Worm (Caenorhabditis elegans) whole organism, L4 larva: Measurements from ENCODE around the gene str-248.

ENCODE experiments used
- R02D3.7 ChIP-seq: fragments of 150-350 bp; sonication (generic microtip); optimal IDR thresholded peaks from 3 replicates; lab custom pipeline; 2014; ENCODE audit warnings: missing biosample characterization, missing genetic modification characterization
- T20F7.1 ChIP-seq: fragments of 200-800 bp; sonication (Bioruptor generic); optimal IDR thresholded peaks from 2 replicates; lab custom pipeline; 2018; ENCODE audit warnings: mild to moderate bottlenecking, missing genetic modification characterization, missing compliant biosample characterization
- dpl-1 ChIP-seq: fragments of 150-350 bp; optimal IDR thresholded peaks from 2 replicates; lab custom pipeline; 2014; ENCODE audit warnings: missing biosample characterization, missing genetic modification reagents, missing genetic modification characterization
- dve-1 ChIP-seq: sonication (generic microtip); optimal IDR thresholded peaks from 2 replicates; lab custom pipeline; 2017; ENCODE audit warnings: antibody characterized with exemption, mild to moderate bottlenecking, missing genetic modification characterization, missing compliant biosample characterization; ENCODE audit not compliant: insufficient read depth
- gei-8 ChIP-seq: fragments of 200-800 bp; sonication (Bioruptor generic); optimal IDR thresholded peaks from 2 replicates; lab custom pipeline; 2018; ENCODE audit warnings: mild to moderate bottlenecking, missing genetic modification characterization, missing compliant biosample characterization
- hlh-30 ChIP-seq: sonication (generic microtip); optimal IDR thresholded peaks from 2 replicates; lab custom pipeline; 2017; ENCODE audit warnings: antibody characterized with exemption, mild to moderate bottlenecking, missing genetic modification characterization, missing compliant biosample characterization; ENCODE audit not compliant: insufficient read depth
- hmg-1.1 ChIP-seq: fragments of 200-800 bp; sonication (Bioruptor generic); IDR thresholded peaks from 2 replicates; pipeline ENCODE4 v1.3.6; 2022; ENCODE audit warnings: missing genetic modification reagents, missing genetic modification characterization, missing compliant biosample characterization
- lin-29 ChIP-seq: fragments of 200-800 bp; sonication (Bioruptor generic); IDR thresholded peaks from 2 replicates; pipeline ENCODE4 v1.3.6; 2022; ENCODE audit warnings: missing genetic modification reagents, missing genetic modification characterization, missing compliant biosample characterization
- lin-38 ChIP-seq: fragments of 200-800 bp; sonication (Bioruptor generic); IDR thresholded peaks from 2 replicates; pipeline ENCODE4 v1.3.6; 2022; ENCODE audit warnings: missing genetic modification reagents, missing genetic modification characterization, missing compliant biosample characterization
- lsy-2 ChIP-seq, 2 experiments: fragments of 150-350 bp in 1 of 2; sonication (generic microtip) in 1 of 2; optimal IDR thresholded peaks; 2 replicates each; lab custom pipeline; 2014 to 2017; ENCODE audit warnings: missing biosample characterization in 2 of 2, missing genetic modification characterization in 2 of 2
- mes-2 ChIP-seq: sonication (generic microtip); optimal IDR thresholded peaks from 2 replicates; lab custom pipeline; 2016; ENCODE audit warnings: missing genotype, mild to moderate bottlenecking, missing genetic modification characterization, missing compliant biosample characterization; ENCODE audit not compliant: poor library complexity, severe bottlenecking
- mxl-2 ChIP-seq: fragments of 200-800 bp; sonication (Bioruptor generic); conservative IDR thresholded peaks from 2 replicates; pipeline ENCODE4 v1.3.6; 2022; ENCODE audit warnings: missing genetic modification reagents, missing genetic modification characterization, missing compliant biosample characterization
- nhr-6 ChIP-seq: fragments of 150-350 bp; optimal IDR thresholded peaks from 2 replicates; lab custom pipeline; 2014; ENCODE audit warnings: missing biosample characterization, missing genetic modification characterization
- unc-62 ChIP-seq, 3 experiments: fragments of 150-350 bp in 1 of 3; sonication (generic microtip); optimal IDR thresholded peaks in 2 of 3; peaks in 1 of 3; 1 replicate in 1 of 3; 2 replicates in 2 of 3; lab custom pipeline; 2014 to 2017; ENCODE audit warnings: missing biosample characterization in 3 of 3, missing genetic modification characterization in 3 of 3, missing genetic modification reagents in 3 of 3, missing genotype in 1 of 3

str-248 gene

DNA sequence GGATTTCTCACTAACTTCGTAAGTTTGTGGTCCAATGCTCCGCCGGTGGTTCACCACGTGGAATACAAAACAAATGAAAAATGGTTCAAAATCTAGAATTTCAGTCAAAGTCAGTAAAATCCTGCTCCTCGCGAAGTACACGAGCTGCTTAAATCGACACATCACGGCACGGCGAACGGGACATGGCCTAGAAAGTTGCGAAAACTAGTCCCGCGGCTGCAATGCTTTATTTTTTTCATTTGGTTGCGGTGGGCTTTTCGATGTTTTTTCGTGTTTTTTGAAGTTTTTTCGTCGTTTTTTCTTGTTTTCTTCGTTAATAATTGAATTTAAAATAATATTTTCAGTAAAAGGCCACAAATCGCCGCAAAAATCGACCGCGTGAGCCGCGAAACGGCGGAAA, 43.7 kb downstream of the str-248 start:
- TF ChIP-seq mes-2 = peak; percentile 77

DNA sequence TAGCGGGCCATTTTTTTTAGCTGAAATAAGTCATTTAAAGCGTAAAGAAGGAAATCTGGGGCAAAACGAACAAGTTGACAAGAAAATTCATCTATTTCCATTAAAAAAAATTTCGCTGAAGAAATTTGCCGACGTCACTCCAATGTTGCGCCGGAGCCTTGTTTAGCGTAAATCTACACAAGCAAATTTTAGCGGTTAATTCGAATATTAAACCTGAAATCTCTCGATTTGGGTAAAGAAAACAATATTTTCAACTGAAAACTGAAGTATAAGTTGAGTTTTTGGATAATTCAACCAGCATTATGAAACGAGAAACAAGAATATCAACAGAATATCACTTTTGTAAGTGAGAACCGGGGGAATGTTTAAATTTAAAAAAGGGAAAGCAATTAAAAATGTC, 51.1 kb downstream of the str-248 start, which contains the start of gene F28F8.9:
Gene F28F8.9 (minus strand): TSS at position 288 of the 400 bp plus-strand sequence.
- TF ChIP-seq hmg-1.1 (GFP tag; lab: Robert Waterston, UW) = no peak
- TF ChIP-seq lsy-2 (tag; optimal IDR thresholded peaks at IDR 0.05; lab: Kevin White, UChicago) = peak in 1 of 2 experiments; percentile 76
- TF ChIP-seq T20F7.1 (GFP tag; lab: Kevin White, UChicago) = peak; percentile 95
- peak; percentile 54 for TF ChIP-seq R02D3.7 (tag; lab: Kevin White, UChicago)
- TF ChIP-seq lin-38 (GFP tag; lab: Robert Waterston, UW) = peak; percentile 11; the same call in 1 of the 2 replicates
- peak; percentile 21 for TF ChIP-seq nhr-6
- no peak for TF ChIP-seq gei-8 (GFP tag; lab: Kevin White, UChicago)
- peak; percentile 89 for TF ChIP-seq dpl-1 (GFP tag; lab: Kevin White, UChicago)
- TF ChIP-seq dve-1 (tag; lab: Kevin White, UChicago) = no peak
- peak in 1 of 2 experiments; percentile 77 for TF ChIP-seq unc-62 (GFP tag; optimal IDR thresholded peaks at IDR 0.05 in 1 of 2; lab: Kevin White, UChicago)
- no peak for TF ChIP-seq unc-62 (tag; optimal IDR thresholded peaks at IDR 0.05; lab: Kevin White, UChicago)
- TF ChIP-seq mxl-2 (GFP tag; lab: Robert Waterston, UW) = no peak
- TF ChIP-seq mes-2 = peak; percentile 70
- peak; percentile 30 for TF ChIP-seq hlh-30 (tag; lab: Kevin White, UChicago)
- no peak for TF ChIP-seq lin-29 (GFP tag; lab: Robert Waterston, UW)
